Fruit fly (Drosophila melanogaster) Kc167 (cell line): Measurements from ENCODE around the gene RpS6.

ENCODE experiments used
- Myc ChIP-seq: fragments of >200 bp; optimal IDR thresholded peaks from 2 replicates; lab custom pipeline; 2017; ENCODE audit warnings: missing external identifiers
- Sin3A ChIP-seq: fragments of >200 bp; optimal IDR thresholded peaks from 2 replicates; lab custom pipeline; 2018; ENCODE audit warnings: missing external identifiers
- h ChIP-seq: fragments of >200 bp; optimal IDR thresholded peaks from 3 replicates; lab custom pipeline; 2018; ENCODE audit warnings: missing external identifiers
- insv ChIP-seq: fragments of >200 bp; optimal IDR thresholded peaks from 3 replicates; lab custom pipeline; 2018; ENCODE audit warnings: missing external identifiers
- psq ChIP-seq: fragments of >200 bp; optimal IDR thresholded peaks from 2 replicates; lab custom pipeline; 2017; ENCODE audit warnings: missing external identifiers
- ttk ChIP-seq: sonication (Bioruptor generic); optimal IDR thresholded peaks from 2 replicates; lab custom pipeline; 2017; ENCODE audit warnings: missing external identifiers

The RpS6 gene

DNA sequence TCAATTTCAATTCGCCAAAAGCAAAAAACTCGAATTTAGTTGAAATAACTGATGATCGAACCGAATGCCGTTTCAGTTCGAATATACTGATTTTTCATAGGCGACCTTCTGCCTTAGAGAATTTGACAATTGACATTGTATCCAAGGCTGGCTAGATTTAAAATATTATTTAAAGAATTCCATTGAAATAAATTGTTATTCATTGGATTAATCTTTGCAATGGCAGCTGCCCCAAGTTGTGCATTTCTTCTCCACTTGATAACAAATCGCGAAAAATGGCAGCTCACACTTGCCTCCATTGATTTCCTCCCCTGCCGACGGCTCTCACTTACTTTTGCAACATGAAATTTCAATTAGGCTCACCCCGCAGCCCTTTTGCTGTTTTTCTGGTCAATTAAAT, 47.0 kb downstream of the RpS6 start, which contains the start of gene CG10920:
CG10920 (minus strand) TSS at position 101 of the 400 bp plus-strand sequence.
- TF ChIP-seq ttk = no peak
- TF ChIP-seq Myc (lab: Kevin White, UChicago) = no peak
- TF ChIP-seq psq (lab: Kevin White, UChicago) = no peak
- no peak for TF ChIP-seq insv (lab: Kevin White, UChicago)
- TF ChIP-seq h (lab: Kevin White, UChicago) = no peak
- no peak for TF ChIP-seq Sin3A (lab: Kevin White, UChicago)
